Worm (Caenorhabditis elegans) whole organism, L4/young adult: ENCODE measurements around the gene Y51H4A.5.

Experiments used
- W03F9.2 ChIP-seq: fragments of 150-350 bp; optimal IDR thresholded peaks from 2 replicates; lab custom pipeline; 2014; ENCODE audit warnings: missing biosample characterization, missing genetic modification characterization
- dao-5 ChIP-seq: sonication (generic microtip); optimal IDR thresholded peaks from 2 replicates; lab custom pipeline; 2016; ENCODE audit warnings: missing genotype, missing genetic modification characterization, moderate library complexity, missing compliant biosample characterization
- him-1 ChIP-seq: sonication (generic microtip); optimal IDR thresholded peaks from 2 replicates; lab custom pipeline; 2016; ENCODE audit warnings: missing genotype, missing genetic modification reagents, missing genetic modification characterization, missing compliant biosample characterization

ce11 chrIV:16542649-16543048 lies 16.7 kb upstream of the Y51H4A.5 start, which contains the start of gene uroc-1:
- TF ChIP-seq dao-5 (tag; lab: Kevin White, UChicago) (no peak), him-1 (tag; lab: Kevin White, UChicago) (no peak), W03F9.2 (tag; lab: Kevin White, UChicago) (no peak)
